Fruit fly (Drosophila melanogaster): ENCODE data around the gene CG46394.

Gene CG46394

DNA sequence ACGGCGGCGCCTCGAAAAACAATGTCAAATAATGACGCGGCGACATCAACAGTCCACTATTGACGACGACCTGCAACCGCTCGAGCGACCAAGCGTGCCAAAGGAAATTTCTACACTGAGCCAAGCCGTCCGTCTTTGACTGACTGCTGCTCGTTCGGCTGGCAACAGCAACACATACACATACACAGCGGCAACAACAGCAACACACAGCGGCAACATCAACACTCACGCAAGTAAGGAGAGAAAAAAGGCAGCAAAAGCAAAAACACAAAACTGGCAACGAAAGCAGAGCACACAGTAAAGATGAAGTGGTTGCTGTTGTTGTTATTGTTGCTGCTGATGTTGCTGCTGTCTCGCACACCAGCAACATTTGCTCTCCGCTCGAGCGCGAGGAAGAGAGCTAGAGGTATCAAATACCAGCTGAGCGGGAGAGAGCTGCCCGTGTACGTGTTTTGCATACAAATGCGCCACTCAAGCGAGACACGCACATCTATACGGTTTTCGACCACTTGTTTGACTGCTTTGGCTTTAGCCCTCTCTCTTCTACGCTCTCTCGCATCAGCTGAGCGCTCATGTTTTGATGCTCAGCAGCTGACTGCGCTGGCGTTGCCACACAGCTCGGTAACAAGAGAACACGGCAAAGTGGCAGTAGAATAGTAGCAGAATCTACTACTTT, 47.0 kb upstream of the CG46394 start (continued):
- TF ChIP-seq h (optimal IDR thresholded peaks at IDR 0.05) = no peak
- TF ChIP-seq chinmo (GFP tag; IDR thresholded peaks at IDR 0.05; ENCODE audit: partially characterized antibody) = peak; percentile 98
- TF ChIP-seq CG3847 (GFP tag; IDR thresholded peaks at IDR 0.05) = no peak
- no peak for TF ChIP-seq pan (optimal IDR thresholded peaks at IDR 0.05)
- peak in 1 of 2 experiments; percentile 36 for TF ChIP-seq pan (GFP tag; optimal IDR thresholded peaks at IDR 0.05 in 1 of 2, IDR thresholded peaks at IDR 0.05 in 1 of 2)
- peak; percentile 69 for TF ChIP-seq nerfin-1 (tag; optimal IDR thresholded peaks at IDR 0.05)
- no peak for TF ChIP-seq CG14441 (GFP tag; IDR thresholded peaks at IDR 0.05)
- no peak for TF ChIP-seq CG12744 (GFP tag; optimal IDR thresholded peaks at IDR 0.05)
- TF ChIP-seq MESR4 (GFP tag; optimal IDR thresholded peaks at IDR 0.05) = no peak
- TF ChIP-seq CG8478 (optimal IDR thresholded peaks at IDR 0.05) = peak; percentile 93
- peak; percentile 72 for TF ChIP-seq Hand (GFP tag; optimal IDR thresholded peaks at IDR 0.05)
- TF ChIP-seq CG2129 (GFP tag; IDR thresholded peaks at IDR 0.05; ENCODE audit: partially characterized antibody) = peak; percentile 16; the same call in 1 of the 2 replicates
- no peak; the same call in 2 of the 3 replicates for TF ChIP-seq HLH4C (GFP tag; IDR thresholded peaks at IDR 0.05; ENCODE audit: partially characterized antibody)
- TF ChIP-seq lola (GFP tag; optimal IDR thresholded peaks at IDR 0.05) = no peak
- TF ChIP-seq nau (GFP tag; optimal IDR thresholded peaks at IDR 0.05) = peak; percentile 51
- peak; percentile 34; the same call in 1 of the 2 replicates for TF ChIP-seq tna (GFP tag; IDR thresholded peaks at IDR 0.05; ENCODE audit: partially characterized antibody)
- TF ChIP-seq CG15269 (tag; optimal IDR thresholded peaks at IDR 0.05) = peak; percentile 49
- TF ChIP-seq slbo (GFP tag; IDR thresholded peaks at IDR 0.05) = peak; percentile 29; the same call in 1 of the 2 replicates
- peak; percentile 64 for TF ChIP-seq Fer1 (GFP tag; optimal IDR thresholded peaks at IDR 0.05)
- TF ChIP-seq Vsx1 (GFP tag; optimal IDR thresholded peaks at IDR 0.05) = peak; percentile 34
- peak; percentile 1 for TF ChIP-seq CG3407 (GFP tag; optimal IDR thresholded peaks at IDR 0.05)
- no peak for TF ChIP-seq esg (GFP tag; conservative IDR thresholded peaks at IDR 0.05)
- TF ChIP-seq CG4282 (GFP tag; optimal IDR thresholded peaks at IDR 0.05) = peak; percentile 9
- no peak for TF ChIP-seq prd (optimal IDR thresholded peaks at IDR 0.05)
- TF ChIP-seq prd (GFP tag; IDR thresholded peaks at IDR 0.05) = no peak
- TF ChIP-seq CG7839 (tag; optimal IDR thresholded peaks at IDR 0.05) = peak; percentile 28
- peak; percentile 4 for TF ChIP-seq nmo (GFP tag; optimal IDR thresholded peaks at IDR 0.05)
- peak; percentile 0 for TF ChIP-seq bigmax (GFP tag; optimal IDR thresholded peaks at IDR 0.05)
- peak; percentile 18 for TF ChIP-seq grau (tag; optimal IDR thresholded peaks at IDR 0.05)
- TF ChIP-seq CG17912 (GFP tag; optimal IDR thresholded peaks at IDR 0.05) = peak; percentile 7
- peak; percentile 5 for TF ChIP-seq CG12659 (GFP tag; optimal IDR thresholded peaks at IDR 0.05)
- TF ChIP-seq CG42726 (GFP tag; IDR thresholded peaks at IDR 0.05; ENCODE audit: partially characterized antibody) = peak; percentile 58; the same call in 1 of the 2 replicates
- peak in 1 of 2 experiments; percentile 53 for TF ChIP-seq Hr51 (GFP tag; optimal IDR thresholded peaks at IDR 0.05)
- peak; percentile 90 for TF ChIP-seq pros (GFP tag; optimal IDR thresholded peaks at IDR 0.05)
- TF ChIP-seq zen (tag; optimal IDR thresholded peaks at IDR 0.05) = no peak
- TF ChIP-seq Dll (GFP tag; IDR thresholded peaks at IDR 0.05; ENCODE audit: partially characterized antibody) = peak; percentile 82
- peak; percentile 40 for TF ChIP-seq lab (GFP tag; optimal IDR thresholded peaks at IDR 0.05)
- peak; percentile 82 for TF ChIP-seq rib (GFP tag; IDR thresholded peaks at IDR 0.05)
- TF ChIP-seq aop (GFP tag; IDR thresholded peaks at IDR 0.05) = no peak
- no peak for TF ChIP-seq az2 (GFP tag; optimal IDR thresholded peaks at IDR 0.05)
- TF ChIP-seq vfl (GFP tag; optimal IDR thresholded peaks at IDR 0.05) = peak; percentile 29
- TF ChIP-seq psq (GFP tag; optimal IDR thresholded peaks at IDR 0.05) = peak; percentile 74
- TF ChIP-seq stwl (tag; optimal IDR thresholded peaks at IDR 0.05) = peak; percentile 47
- TF ChIP-seq CG11398 (GFP tag; optimal IDR thresholded peaks at IDR 0.05) = no peak
- TF ChIP-seq PHDP (tag; optimal IDR thresholded peaks at IDR 0.05) = no peak
- TF ChIP-seq CG18619 (GFP tag; optimal IDR thresholded peaks at IDR 0.05) = no peak
- peak; percentile 15 for TF ChIP-seq NfI (GFP tag; optimal IDR thresholded peaks at IDR 0.05)
- TF ChIP-seq Dfd (GFP tag; optimal IDR thresholded peaks at IDR 0.05) = no peak

All from whole organism, embryonic.